Worm (Caenorhabditis elegans): ENCODE data around the gene F26G1.2.

F26G1.2 gene

ce11 chrII:4741527-4742187 lies 21.2 kb upstream of the F26G1.2 start, which contains the start of gene acs-11:
Gene acs-11 (plus strand): TSS chrII:4742137.
- TF ChIP-seq grh-1 (GFP tag; IDR thresholded peaks at IDR 0.05) (no peak), lin-14 (GFP tag; optimal IDR thresholded peaks at IDR 0.05) (peak; percentile 23), blmp-1 (tag; optimal IDR thresholded peaks at IDR 0.05) (peak; percentile 65), ces-1 (GFP tag; optimal IDR thresholded peaks at IDR 0.05) (no peak), lin-39 (tag; optimal IDR thresholded peaks at IDR 0.05) (no peak), fkh-10 (GFP tag; optimal IDR thresholded peaks at IDR 0.05) (no peak), snpc-4 (tag; optimal IDR thresholded peaks at IDR 0.05) (no peak), efl-3 (GFP tag; optimal IDR thresholded peaks at IDR 0.05) (no peak), egl-13 (tag; optimal IDR thresholded peaks at IDR 0.05) (no peak), elt-2 (tag; optimal IDR thresholded peaks at IDR 0.05) (peak; percentile 22), hlh-17 (GFP tag; optimal IDR thresholded peaks at IDR 0.05; ENCODE audit: borderline replicate concordance) (no peak), efl-1 (optimal IDR thresholded peaks at IDR 0.05) (no peak), efl-1 (GFP tag; optimal IDR thresholded peaks at IDR 0.05 in 1 of 2) (peak in 1 of 2 experiments; percentile 89), nhr-85 (tag) (peak; percentile 61), lsy-2 (tag; optimal IDR thresholded peaks at IDR 0.05) (no peak), mef-2 (tag; optimal IDR thresholded peaks at IDR 0.05) (no peak), unc-130 (tag; optimal IDR thresholded peaks at IDR 0.05) (peak; percentile 27), fos-1 (tag; optimal IDR thresholded peaks at IDR 0.05) (no peak), unc-62 (GFP tag; optimal IDR thresholded peaks at IDR 0.05) (no peak), snu-23 (GFP tag; optimal IDR thresholded peaks at IDR 0.05) (peak; percentile 13), mdl-1 (tag; optimal IDR thresholded peaks at IDR 0.05) (peak in 1 of 2 experiments; percentile 5), ets-5 (GFP tag; IDR thresholded peaks at IDR 0.05) (no peak), nhr-71 (tag; optimal IDR thresholded peaks at IDR 0.05) (peak; percentile 25), ceh-8 (GFP tag; optimal IDR thresholded peaks at IDR 0.05) (no peak), nhr-20 (tag; optimal IDR thresholded peaks at IDR 0.05) (peak; percentile 11), dsc-1 (tag; optimal IDR thresholded peaks at IDR 0.05) (no peak), lin-35 (GFP tag; optimal IDR thresholded peaks at IDR 0.05) (peak in 1 of 2 experiments; percentile 58), nhr-77 (tag; optimal IDR thresholded peaks at IDR 0.05) (no peak), nhr-90 (tag; optimal IDR thresholded peaks at IDR 0.05; ENCODE audit: poor library complexity) (peak; percentile 14)

ce11 chrII:4745281-4745680 lies 17.6 kb upstream of the F26G1.2 start:
- TF ChIP-seq lsy-2 (tag; optimal IDR thresholded peaks at IDR 0.05) (peak in 1 of 2 experiments; percentile 38), mdl-1 (tag; optimal IDR thresholded peaks at IDR 0.05) (peak in 1 of 2 experiments; percentile 12), nhr-19 (GFP tag; conservative IDR thresholded peaks at IDR 0.05) (peak; percentile 55), unc-130 (tag; optimal IDR thresholded peaks at IDR 0.05) (peak; percentile 84), elt-3 (tag; optimal IDR thresholded peaks at IDR 0.05) (peak; percentile 4 to 98 (median 80)), dpl-1 (GFP tag; optimal IDR thresholded peaks at IDR 0.05) (peak in 1 of 3 experiments; percentile 22), snu-23 (GFP tag; optimal IDR thresholded peaks at IDR 0.05) (peak; percentile 71), nhr-11 (tag; optimal IDR thresholded peaks at IDR 0.05) (peak; percentile 38), tbx-2 (tag; optimal IDR thresholded peaks at IDR 0.05) (peak; percentile 63), nhr-90 (tag; optimal IDR thresholded peaks at IDR 0.05; ENCODE audit: poor library complexity) (peak; percentile 79), jun-1 (tag; optimal IDR thresholded peaks at IDR 0.05) (no peak), ceh-63 (GFP tag; optimal IDR thresholded peaks at IDR 0.05) (no peak), efl-3 (GFP tag; optimal IDR thresholded peaks at IDR 0.05) (no peak), Y116A8C.19 (tag; optimal IDR thresholded peaks at IDR 0.05; ENCODE audit: borderline replicate concordance) (no peak), efl-1 (optimal IDR thresholded peaks at IDR 0.05) (peak in 1 of 2 experiments; percentile 8), efl-1 (GFP tag; optimal IDR thresholded peaks at IDR 0.05 in 1 of 2) (peak in 1 of 2 experiments; percentile 68), sup-37 (GFP tag; optimal IDR thresholded peaks at IDR 0.05) (no peak), blmp-1 (tag; optimal IDR thresholded peaks at IDR 0.05) (peak; percentile 95), lin-14 (GFP tag; optimal IDR thresholded peaks at IDR 0.05) (peak; percentile 68), lin-35 (GFP tag; optimal IDR thresholded peaks at IDR 0.05) (peak in 1 of 2 experiments; percentile 55), nhr-85 (tag) (peak; percentile 96), ces-1 (GFP tag; optimal IDR thresholded peaks at IDR 0.05) (no peak), nhr-71 (tag; optimal IDR thresholded peaks at IDR 0.05) (peak; percentile 79), nhr-20 (tag; optimal IDR thresholded peaks at IDR 0.05) (peak; percentile 82), pqm-1 (tag; optimal IDR thresholded peaks at IDR 0.05) (no peak), nhr-47 (tag; optimal IDR thresholded peaks at IDR 0.05) (peak; percentile 47), sox-4 (tag; optimal IDR thresholded peaks at IDR 0.05) (no peak), grh-1 (GFP tag; IDR thresholded peaks at IDR 0.05) (peak; percentile 73)

Measured in whole organism, L1 larva.